Worm (Caenorhabditis elegans): ENCODE results near the gene twk-43.

ce11 chrV:13396426-13396825 lies 50.3 kb downstream of the twk-43 start:
- TF ChIP-seq ceh-13 (GFP tag; optimal IDR thresholded peaks at IDR 0.05), result no peak
- TF ChIP-seq tra-4 (tag; optimal IDR thresholded peaks at IDR 0.05), result no peak
- TF ChIP-seq ama-1 (optimal IDR thresholded peaks at IDR 0.05), result no peak
- TF ChIP-seq aly-1 (tag; optimal IDR thresholded peaks at IDR 0.05), result peak; percentile 77
- peak; percentile 70; the same call in 1 of the 2 replicates for TF ChIP-seq sea-1 (GFP tag; conservative IDR thresholded peaks at IDR 0.05)
- no peak for TF ChIP-seq hnd-1 (tag; optimal IDR thresholded peaks at IDR 0.05)
- TF ChIP-seq flt-1 (GFP tag; IDR thresholded peaks at IDR 0.05), result peak; percentile 59; the same call in 1 of the 2 replicates
